Worm (Caenorhabditis elegans) whole organism, L1 larva: ENCODE data around the gene twk-8.

ENCODE experiments used
- F16B12.6 ChIP-seq: fragments of 150-350 bp; optimal IDR thresholded peaks from 2 replicates; lab custom pipeline; 2014; ENCODE audit warnings: missing biosample characterization, missing genetic modification characterization
- alr-1 ChIP-seq: fragments of 200-800 bp; sonication (Bioruptor generic); optimal IDR thresholded peaks from 2 replicates; lab custom pipeline; 2018; ENCODE audit warnings: borderline replicate concordance, mild to moderate bottlenecking, missing genetic modification characterization, missing compliant biosample characterization
- ama-1 ChIP-seq: fragments of 150-350 bp; optimal IDR thresholded peaks from 2 replicates; lab custom pipeline; 2014
- blmp-1 ChIP-seq: fragments of 150-350 bp; optimal IDR thresholded peaks from 2 replicates; lab custom pipeline; 2014; ENCODE audit warnings: missing biosample characterization, missing genetic modification characterization
- ceh-8 ChIP-seq: fragments of 200-800 bp; sonication (Bioruptor generic); optimal IDR thresholded peaks from 2 replicates; lab custom pipeline; 2018; ENCODE audit warnings: mild to moderate bottlenecking, missing genetic modification characterization, moderate library complexity, missing compliant biosample characterization
- ceh-88 ChIP-seq: fragments of 200-800 bp; sonication (Bioruptor generic); IDR thresholded peaks from 2 replicates; pipeline ENCODE4 v1.3.6; 2022; ENCODE audit warnings: missing genetic modification characterization, missing compliant biosample characterization
- ceh-90 ChIP-seq: sonication (generic microtip); optimal IDR thresholded peaks from 2 replicates; lab custom pipeline; 2016; ENCODE audit warnings: missing genetic modification characterization, missing compliant biosample characterization
- dpl-1 ChIP-seq, 3 experiments: fragments of 150-350 bp in 2 of 3; sonication (generic microtip) in 1 of 3; optimal IDR thresholded peaks; 2 replicates each; lab custom pipeline; 2014 to 2017; ENCODE audit warnings: missing biosample characterization in 3 of 3, missing genetic modification characterization in 3 of 3, missing genetic modification reagents in 3 of 3
- efl-1 ChIP-seq, 4 experiments: fragments of 150-350 bp; optimal IDR thresholded peaks in 3 of 4; peaks in 1 of 4; 1 replicate in 1 of 4; 2 replicates in 3 of 4; lab custom pipeline; 2014; ENCODE audit warnings: missing biosample characterization in 2 of 4, missing genetic modification characterization in 2 of 4, missing genetic modification reagents in 2 of 4
- elt-2 ChIP-seq: sonication (generic microtip); optimal IDR thresholded peaks from 2 replicates; lab custom pipeline; 2016; ENCODE audit warnings: missing genetic modification characterization, mild to moderate bottlenecking, inconsistent platforms, missing compliant biosample characterization, missing genetic modification reagents
- ets-5 ChIP-seq: fragments of 200-800 bp; sonication (Bioruptor generic); IDR thresholded peaks from 2 replicates; pipeline ENCODE4 v1.3.6; 2022; ENCODE audit warnings: missing genetic modification characterization, missing compliant biosample characterization
- fkh-10 ChIP-seq: sonication (generic microtip); optimal IDR thresholded peaks from 2 replicates; lab custom pipeline; 2017; ENCODE audit warnings: missing biosample characterization, missing genetic modification reagents, missing genetic modification characterization
- fkh-4 ChIP-seq: sonication (generic microtip); optimal IDR thresholded peaks from 2 replicates; lab custom pipeline; 2016; ENCODE audit warnings: missing compliant biosample characterization, missing genetic modification characterization, borderline replicate concordance
- fkh-8 ChIP-seq: sonication (generic microtip); optimal IDR thresholded peaks from 2 replicates; lab custom pipeline; 2016; ENCODE audit warnings: mild to moderate bottlenecking, missing genetic modification characterization, missing compliant biosample characterization
- fos-1 ChIP-seq: fragments of 150-350 bp; optimal IDR thresholded peaks from 2 replicates; lab custom pipeline; 2014; ENCODE audit warnings: missing biosample characterization, missing genetic modification characterization
- lin-14 ChIP-seq: fragments of 200-800 bp; sonication (Bioruptor generic); optimal IDR thresholded peaks from 2 replicates; lab custom pipeline; 2018; ENCODE audit warnings: mild to moderate bottlenecking, missing genetic modification characterization, moderate library complexity, missing compliant biosample characterization
- lin-15B ChIP-seq: fragments of 150-350 bp; sonication (generic microtip); optimal IDR thresholded peaks from 3 replicates; lab custom pipeline; 2014; ENCODE audit warnings: missing biosample characterization, missing genetic modification characterization
- lin-35 ChIP-seq, 2 experiments: fragments of 150-350 bp; optimal IDR thresholded peaks; 2 replicates each; lab custom pipeline; 2014; ENCODE audit warnings: missing biosample characterization in 2 of 2, missing genetic modification characterization in 2 of 2, missing genetic modification reagents in 2 of 2
- mab-9 ChIP-seq: fragments of 200-800 bp; sonication (Bioruptor generic); IDR thresholded peaks from 2 replicates; pipeline ENCODE4 v1.3.6; 2022; ENCODE audit warnings: missing genetic modification reagents, missing genetic modification characterization, missing compliant biosample characterization
- mdl-1 ChIP-seq, 2 experiments: fragments of 150-350 bp; optimal IDR thresholded peaks; 2 replicates each; lab custom pipeline; 2014 to 2017; ENCODE audit warnings: missing biosample characterization in 2 of 2, missing genetic modification characterization in 2 of 2, inconsistent platforms in 1 of 2
- mef-2 ChIP-seq: fragments of 150-350 bp; optimal IDR thresholded peaks from 2 replicates; lab custom pipeline; 2014; ENCODE audit warnings: missing biosample characterization, missing genetic modification characterization
- nhr-11 ChIP-seq: fragments of 150-350 bp; optimal IDR thresholded peaks from 2 replicates; lab custom pipeline; 2014; ENCODE audit warnings: missing biosample characterization, missing genetic modification characterization
- nhr-20 ChIP-seq: sonication (generic microtip); optimal IDR thresholded peaks from 2 replicates; lab custom pipeline; 2016; ENCODE audit warnings: mild to moderate bottlenecking, missing genetic modification characterization, missing compliant biosample characterization
- nhr-28 ChIP-seq: fragments of 150-350 bp; optimal IDR thresholded peaks from 2 replicates; lab custom pipeline; 2014; ENCODE audit warnings: missing biosample characterization, missing genetic modification characterization
- nhr-47 ChIP-seq: sonication (generic microtip); optimal IDR thresholded peaks from 2 replicates; lab custom pipeline; 2016; ENCODE audit warnings: mild to moderate bottlenecking, missing genetic modification characterization, moderate library complexity, missing compliant biosample characterization
- nhr-71 ChIP-seq: sonication (generic microtip); optimal IDR thresholded peaks from 2 replicates; lab custom pipeline; 2016; ENCODE audit warnings: mild to moderate bottlenecking, missing genetic modification characterization, moderate library complexity, missing compliant biosample characterization
- nhr-77 ChIP-seq: fragments of 150-350 bp; optimal IDR thresholded peaks from 2 replicates; lab custom pipeline; 2014; ENCODE audit warnings: missing biosample characterization, missing genetic modification characterization
- nhr-90 ChIP-seq: sonication (generic microtip); optimal IDR thresholded peaks from 2 replicates; lab custom pipeline; 2016; ENCODE audit warnings: mild to moderate bottlenecking, missing genetic modification characterization, missing compliant biosample characterization; ENCODE audit not compliant: poor library complexity
- pag-3 ChIP-seq: sonication (generic microtip); optimal IDR thresholded peaks from 2 replicates; lab custom pipeline; 2017; ENCODE audit warnings: missing genetic modification characterization, mild to moderate bottlenecking, missing compliant biosample characterization, antibody characterized with exemption, borderline replicate concordance; ENCODE audit not compliant: insufficient read depth
- pqm-1 ChIP-seq: sonication (generic microtip); optimal IDR thresholded peaks from 3 replicates; lab custom pipeline; 2017; ENCODE audit warnings: missing biosample characterization, missing genetic modification characterization
- rnt-1 ChIP-seq: sonication (generic microtip); optimal IDR thresholded peaks from 2 replicates; lab custom pipeline; 2016; ENCODE audit warnings: mild to moderate bottlenecking, missing genetic modification characterization, moderate library complexity, missing compliant biosample characterization
- sptf-1 ChIP-seq: fragments of 150-350 bp; optimal IDR thresholded peaks from 2 replicates; lab custom pipeline; 2014; ENCODE audit warnings: missing biosample characterization, missing genetic modification characterization
- tlp-1 ChIP-seq: fragments of 150-350 bp; optimal IDR thresholded peaks from 2 replicates; lab custom pipeline; 2014; ENCODE audit warnings: missing biosample characterization, missing genetic modification characterization
- unc-130 ChIP-seq: fragments of 150-350 bp; optimal IDR thresholded peaks from 2 replicates; lab custom pipeline; 2017; ENCODE audit warnings: missing biosample characterization, missing genetic modification characterization, inconsistent platforms
- unc-98 ChIP-seq: fragments of 200-800 bp; sonication (Bioruptor generic); IDR thresholded peaks from 2 replicates; pipeline ENCODE4 v1.3.6; 2022; ENCODE audit warnings: missing genetic modification characterization, missing compliant biosample characterization
- vab-15 ChIP-seq: sonication (generic microtip); optimal IDR thresholded peaks from 2 replicates; lab custom pipeline; 2017; ENCODE audit warnings: missing genotype, mild to moderate bottlenecking, missing genetic modification characterization, missing compliant biosample characterization
- ztf-11 ChIP-seq, 2 experiments: sonication (generic microtip); optimal IDR thresholded peaks; 2 replicates each; lab custom pipeline; 2016 to 2017; ENCODE audit warnings: missing genetic modification characterization in 2 of 2, missing biosample characterization in 1 of 2, missing compliant biosample characterization in 1 of 2
- ztf-4 ChIP-seq: fragments of 150-350 bp; optimal IDR thresholded peaks from 2 replicates; lab custom pipeline; 2014; ENCODE audit warnings: missing biosample characterization, missing genetic modification characterization

The twk-8 gene

ce11 chrIV:9037063-9037462 lies 45.1 kb upstream of the twk-8 start, which contains the start of gene C53D6.7:
Gene C53D6.7 (minus strand): TSS chrIV:9037163.
- TF ChIP-seq nhr-71, result no peak
- no peak for TF ChIP-seq sptf-1 (tag; lab: Kevin White, UChicago)
- TF ChIP-seq tlp-1 (tag; lab: Kevin White, UChicago), result no peak
- no peak for TF ChIP-seq ztf-4 (tag; lab: Kevin White, UChicago)
- no peak for TF ChIP-seq lin-15B (tag; lab: Kevin White, UChicago)
- TF ChIP-seq fkh-4 (tag; lab: Kevin White, UChicago), result no peak
- TF ChIP-seq ceh-90 (tag; lab: Kevin White, UChicago), result no peak
- TF ChIP-seq ceh-8 (GFP tag; lab: Kevin White, UChicago), result no peak
- TF ChIP-seq rnt-1, result no peak
- no peak for TF ChIP-seq nhr-28
- TF ChIP-seq dpl-1 (GFP tag; optimal IDR thresholded peaks at IDR 0.05; lab: Kevin White, UChicago), result no peak
- TF ChIP-seq fkh-10, result no peak
- no peak for TF ChIP-seq efl-1 (optimal IDR thresholded peaks at IDR 0.05; lab: Kevin White, UChicago)
- no peak for TF ChIP-seq efl-1 (GFP tag; optimal IDR thresholded peaks at IDR 0.05 in 1 of 2; lab: Kevin White, UChicago)
- TF ChIP-seq ama-1 (lab: Kevin White, UChicago), result no peak
- TF ChIP-seq vab-15 (tag; lab: Kevin White, UChicago), result no peak
- TF ChIP-seq blmp-1 (tag; lab: Kevin White, UChicago), result no peak

- no peak for TF ChIP-seq nhr-71
- no peak for TF ChIP-seq nhr-47 (tag; lab: Kevin White, UChicago)
- no peak for TF ChIP-seq alr-1 (tag; lab: Kevin White, UChicago)
- no peak for TF ChIP-seq fos-1 (tag; lab: Kevin White, UChicago)
- no peak for TF ChIP-seq nhr-90
- TF ChIP-seq elt-2 (tag; lab: Kevin White, UChicago), result no peak
- no peak for TF ChIP-seq ama-1 (lab: Kevin White, UChicago)
- no peak for TF ChIP-seq ceh-88
- TF ChIP-seq fkh-8 (tag; lab: Kevin White, UChicago), result no peak
- no peak for TF ChIP-seq unc-98 (GFP tag; lab: Robert Waterston, UW)
- TF ChIP-seq unc-130 (tag; lab: Kevin White, UChicago), result no peak
- no peak for TF ChIP-seq fkh-10
- TF ChIP-seq lin-35 (GFP tag; optimal IDR thresholded peaks at IDR 0.05; lab: Kevin White, UChicago), result no peak
- TF ChIP-seq vab-15 (tag; lab: Kevin White, UChicago), result no peak
- no peak for TF ChIP-seq pag-3 (tag; lab: Kevin White, UChicago)
- no peak for TF ChIP-seq mab-9 (GFP tag; lab: Robert Waterston, UW)
- TF ChIP-seq nhr-11 (tag; lab: Kevin White, UChicago), result no peak
- TF ChIP-seq blmp-1 (tag; lab: Kevin White, UChicago), result no peak
- no peak for TF ChIP-seq pqm-1 (tag; lab: Kevin White, UChicago)
These were observed 41.8 kb upstream of the twk-8 start, which contains the start of gene Y73F4A.3 for ce11 chrIV:9040393-9040792. Gene Y73F4A.3 (minus strand): TSS chrIV:9040493.

ce11 chrIV:9043224-9043623 lies 38.9 kb upstream of the twk-8 start, which contains the start of gene Y73F4A.2:
Gene Y73F4A.2 (minus strand): TSS chrIV:9043347.
- TF ChIP-seq nhr-20 (tag; lab: Kevin White, UChicago) (peak; percentile 12), fkh-10 (no peak), lin-14 (peak; percentile 4), F16B12.6 (tag; lab: Kevin White, UChicago) (no peak), ets-5 (GFP tag; lab: Robert Waterston, UW) (no peak), nhr-77 (peak; percentile 70), mef-2 (no peak), mdl-1 (tag; optimal IDR thresholded peaks at IDR 0.05; lab: Kevin White, UChicago) (peak in 1 of 2 experiments; percentile 30), efl-1 (optimal IDR thresholded peaks at IDR 0.05; lab: Kevin White, UChicago) (no peak), efl-1 (GFP tag; optimal IDR thresholded peaks at IDR 0.05 in 1 of 2; lab: Kevin White, UChicago) (peak in 1 of 2 experiments; percentile 3), fos-1 (tag; lab: Kevin White, UChicago) (no peak), ztf-11 (tag; optimal IDR thresholded peaks at IDR 0.05; lab: Kevin White, UChicago) (no peak)
- TF ChIP-seq, all 84 proteins: peak for 5
